Worm (Caenorhabditis elegans): ENCODE data around the gene C25A8.2.

- no peak for TF ChIP-seq tra-4 (tag; optimal IDR thresholded peaks at IDR 0.05)
- TF ChIP-seq hmbx-1 (tag; optimal IDR thresholded peaks at IDR 0.05): no peak
- TF ChIP-seq ets-7 (tag; optimal IDR thresholded peaks at IDR 0.05): no peak
- TF ChIP-seq pes-1 (GFP tag; IDR thresholded peaks at IDR 0.05): no peak
- no peak for TF ChIP-seq aly-1 (tag; optimal IDR thresholded peaks at IDR 0.05)
- TF ChIP-seq ceh-13 (GFP tag; optimal IDR thresholded peaks at IDR 0.05): no peak
Measured at ce11 chrIV:7044552-7045139, 35.0 kb downstream of the C25A8.2 start, which contains the start of gene tin-9.1.

All from whole organism, early embryonic.